Worm (Caenorhabditis elegans) whole organism, L1 larva: ENCODE results near the gene dve-1.

Experiments used
- C16A3.4 ChIP-seq: fragments of 150-350 bp; optimal IDR thresholded peaks from 2 replicates; lab custom pipeline; 2014; ENCODE audit warnings: missing biosample characterization, missing genetic modification characterization
- C34B4.2 ChIP-seq: sonication (generic microtip); optimal IDR thresholded peaks from 2 replicates; lab custom pipeline; 2017; ENCODE audit warnings: mild to moderate bottlenecking, missing genetic modification characterization, missing compliant biosample characterization
- F16B12.6 ChIP-seq: fragments of 150-350 bp; optimal IDR thresholded peaks from 2 replicates; lab custom pipeline; 2014; ENCODE audit warnings: missing biosample characterization, missing genetic modification characterization
- alr-1 ChIP-seq: fragments of 200-800 bp; sonication (Bioruptor generic); optimal IDR thresholded peaks from 2 replicates; lab custom pipeline; 2018; ENCODE audit warnings: borderline replicate concordance, mild to moderate bottlenecking, missing genetic modification characterization, missing compliant biosample characterization
- ama-1 ChIP-seq: fragments of 150-350 bp; optimal IDR thresholded peaks from 2 replicates; lab custom pipeline; 2014
- blmp-1 ChIP-seq: fragments of 150-350 bp; optimal IDR thresholded peaks from 2 replicates; lab custom pipeline; 2014; ENCODE audit warnings: missing biosample characterization, missing genetic modification characterization
- ceh-63 ChIP-seq: fragments of 200-800 bp; sonication (Bioruptor generic); optimal IDR thresholded peaks from 2 replicates; lab custom pipeline; 2018; ENCODE audit warnings: mild to moderate bottlenecking, missing genetic modification characterization, missing compliant biosample characterization
- ceh-82 ChIP-seq, 3 experiments: fragments of 150-350 bp in 1 of 3; sonication (generic microtip) in 2 of 3; optimal IDR thresholded peaks; 2 replicates each; lab custom pipeline; 2014 to 2017; ENCODE audit warnings: missing biosample characterization in 3 of 3, missing genetic modification characterization in 3 of 3
- ceh-88 ChIP-seq: fragments of 200-800 bp; sonication (Bioruptor generic); IDR thresholded peaks from 2 replicates; pipeline ENCODE4 v1.3.6; 2022; ENCODE audit warnings: missing genetic modification characterization, missing compliant biosample characterization
- ces-1 ChIP-seq: fragments of 150-350 bp; optimal IDR thresholded peaks from 2 replicates; lab custom pipeline; 2014; ENCODE audit warnings: missing biosample characterization, missing genetic modification reagents, missing genetic modification characterization
- dpl-1 ChIP-seq, 3 experiments: fragments of 150-350 bp in 2 of 3; sonication (generic microtip) in 1 of 3; optimal IDR thresholded peaks; 2 replicates each; lab custom pipeline; 2014 to 2017; ENCODE audit warnings: missing biosample characterization in 3 of 3, missing genetic modification characterization in 3 of 3, missing genetic modification reagents in 3 of 3
- dsc-1 ChIP-seq: sonication (generic microtip); optimal IDR thresholded peaks from 2 replicates; lab custom pipeline; 2016; ENCODE audit warnings: mild to moderate bottlenecking, missing genetic modification characterization, missing compliant biosample characterization
- efl-1 ChIP-seq, 4 experiments: fragments of 150-350 bp; optimal IDR thresholded peaks in 3 of 4; peaks in 1 of 4; 1 replicate in 1 of 4; 2 replicates in 3 of 4; lab custom pipeline; 2014; ENCODE audit warnings: missing biosample characterization in 2 of 4, missing genetic modification characterization in 2 of 4, missing genetic modification reagents in 2 of 4
- egl-13 ChIP-seq: sonication (generic microtip); optimal IDR thresholded peaks from 2 replicates; lab custom pipeline; 2016; ENCODE audit warnings: missing genotype, missing genetic modification reagents, missing genetic modification characterization, missing compliant biosample characterization
- egl-27 ChIP-seq, 2 experiments: fragments of 150-350 bp in 1 of 2; sonication (generic microtip); optimal IDR thresholded peaks; 3 replicates each; lab custom pipeline; 2017 to 2018; ENCODE audit warnings: missing biosample characterization in 2 of 2, missing genetic modification characterization in 2 of 2, missing genetic modification reagents in 2 of 2
- elt-2 ChIP-seq: sonication (generic microtip); optimal IDR thresholded peaks from 2 replicates; lab custom pipeline; 2016; ENCODE audit warnings: missing genetic modification characterization, mild to moderate bottlenecking, inconsistent platforms, missing compliant biosample characterization, missing genetic modification reagents
- fkh-10 ChIP-seq: sonication (generic microtip); optimal IDR thresholded peaks from 2 replicates; lab custom pipeline; 2017; ENCODE audit warnings: missing biosample characterization, missing genetic modification reagents, missing genetic modification characterization
- fkh-4 ChIP-seq: sonication (generic microtip); optimal IDR thresholded peaks from 2 replicates; lab custom pipeline; 2016; ENCODE audit warnings: missing compliant biosample characterization, missing genetic modification characterization, borderline replicate concordance
- hlh-17 ChIP-seq: fragments of 200-800 bp; sonication (Bioruptor generic); optimal IDR thresholded peaks from 2 replicates; lab custom pipeline; 2018; ENCODE audit warnings: missing genetic modification characterization, mild to moderate bottlenecking, missing compliant biosample characterization, moderate library complexity, borderline replicate concordance
- isw-1 ChIP-seq: fragments of 200-800 bp; sonication (Bioruptor generic); IDR thresholded peaks from 2 replicates; pipeline ENCODE4 v1.3.6; 2022; ENCODE audit warnings: missing genetic modification characterization, missing compliant biosample characterization
- jun-1 ChIP-seq: fragments of 150-350 bp; optimal IDR thresholded peaks from 2 replicates; lab custom pipeline; 2014; ENCODE audit warnings: missing biosample characterization, missing genetic modification reagents, missing genetic modification characterization
- lin-13 ChIP-seq: fragments of 150-350 bp; optimal IDR thresholded peaks from 2 replicates; lab custom pipeline; 2014; ENCODE audit warnings: missing biosample characterization, missing genetic modification reagents, missing genetic modification characterization
- lin-35 ChIP-seq, 2 experiments: fragments of 150-350 bp; optimal IDR thresholded peaks; 2 replicates each; lab custom pipeline; 2014; ENCODE audit warnings: missing biosample characterization in 2 of 2, missing genetic modification characterization in 2 of 2, missing genetic modification reagents in 2 of 2
- lin-39 ChIP-seq: fragments of 150-350 bp; optimal IDR thresholded peaks from 2 replicates; lab custom pipeline; 2014; ENCODE audit warnings: missing biosample characterization, missing genetic modification reagents, missing genetic modification characterization
- lir-3 ChIP-seq: sonication (generic microtip); optimal IDR thresholded peaks from 2 replicates; lab custom pipeline; 2016; ENCODE audit warnings: mild to moderate bottlenecking, missing genetic modification characterization, moderate library complexity, missing compliant biosample characterization; ENCODE audit not compliant: poor library complexity
- lsy-2 ChIP-seq, 2 experiments: fragments of 150-350 bp; optimal IDR thresholded peaks; 2 replicates each; lab custom pipeline; 2014; ENCODE audit warnings: missing biosample characterization in 2 of 2, missing genetic modification characterization in 2 of 2
- mdl-1 ChIP-seq, 2 experiments: fragments of 150-350 bp; optimal IDR thresholded peaks; 2 replicates each; lab custom pipeline; 2014 to 2017; ENCODE audit warnings: missing biosample characterization in 2 of 2, missing genetic modification characterization in 2 of 2, inconsistent platforms in 1 of 2
- nhr-11 ChIP-seq: fragments of 150-350 bp; optimal IDR thresholded peaks from 2 replicates; lab custom pipeline; 2014; ENCODE audit warnings: missing biosample characterization, missing genetic modification characterization
- nhr-19 ChIP-seq: fragments of 200-800 bp; sonication (Bioruptor generic); conservative IDR thresholded peaks from 2 replicates; pipeline ENCODE4 v1.3.6; 2022; ENCODE audit warnings: missing genetic modification characterization, missing compliant biosample characterization
- nhr-237 ChIP-seq: fragments of 150-350 bp; optimal IDR thresholded peaks from 2 replicates; lab custom pipeline; 2014; ENCODE audit warnings: missing biosample characterization, missing genetic modification characterization
- nhr-47 ChIP-seq: sonication (generic microtip); optimal IDR thresholded peaks from 2 replicates; lab custom pipeline; 2016; ENCODE audit warnings: mild to moderate bottlenecking, missing genetic modification characterization, moderate library complexity, missing compliant biosample characterization
- nhr-71 ChIP-seq: sonication (generic microtip); optimal IDR thresholded peaks from 2 replicates; lab custom pipeline; 2016; ENCODE audit warnings: mild to moderate bottlenecking, missing genetic modification characterization, moderate library complexity, missing compliant biosample characterization
- nhr-77 ChIP-seq: fragments of 150-350 bp; optimal IDR thresholded peaks from 2 replicates; lab custom pipeline; 2014; ENCODE audit warnings: missing biosample characterization, missing genetic modification characterization
- nhr-85 ChIP-seq: sonication (generic microtip); peaks from one replicate; lab custom pipeline; 2016; ENCODE audit warnings: missing genetic modification characterization, inconsistent platforms, missing compliant biosample characterization
- pqm-1 ChIP-seq: sonication (generic microtip); optimal IDR thresholded peaks from 3 replicates; lab custom pipeline; 2017; ENCODE audit warnings: missing biosample characterization, missing genetic modification characterization
- rnt-1 ChIP-seq: sonication (generic microtip); optimal IDR thresholded peaks from 2 replicates; lab custom pipeline; 2016; ENCODE audit warnings: mild to moderate bottlenecking, missing genetic modification characterization, moderate library complexity, missing compliant biosample characterization
- snpc-4 ChIP-seq: fragments of 150-350 bp; optimal IDR thresholded peaks from 2 replicates; lab custom pipeline; 2014; ENCODE audit warnings: missing biosample characterization, missing genetic modification characterization
- snu-23 ChIP-seq: sonication (generic microtip); optimal IDR thresholded peaks from 2 replicates; lab custom pipeline; 2016; ENCODE audit warnings: missing genetic modification characterization, missing compliant biosample characterization
- sup-37 ChIP-seq: fragments of 200-800 bp; sonication (Bioruptor generic); optimal IDR thresholded peaks from 2 replicates; lab custom pipeline; 2018; ENCODE audit warnings: mild to moderate bottlenecking, missing genetic modification characterization, missing compliant biosample characterization
- tlp-1 ChIP-seq: fragments of 150-350 bp; optimal IDR thresholded peaks from 2 replicates; lab custom pipeline; 2014; ENCODE audit warnings: missing biosample characterization, missing genetic modification characterization
- unc-30 ChIP-seq: sonication (generic microtip); optimal IDR thresholded peaks from 2 replicates; lab custom pipeline; 2017; ENCODE audit warnings: missing biosample characterization, missing genetic modification characterization
- vab-15 ChIP-seq: sonication (generic microtip); optimal IDR thresholded peaks from 2 replicates; lab custom pipeline; 2017; ENCODE audit warnings: missing genotype, mild to moderate bottlenecking, missing genetic modification characterization, missing compliant biosample characterization
- xbp-1 ChIP-seq: sonication (generic microtip); optimal IDR thresholded peaks from 2 replicates; lab custom pipeline; 2016; ENCODE audit warnings: missing genetic modification characterization, missing compliant biosample characterization
- zag-1 ChIP-seq: fragments of 150-350 bp; optimal IDR thresholded peaks from 2 replicates; lab custom pipeline; 2014; ENCODE audit warnings: missing biosample characterization, missing genetic modification characterization
- zip-4 ChIP-seq: fragments of 200-800 bp; sonication (Bioruptor generic); optimal IDR thresholded peaks from 2 replicates; lab custom pipeline; 2018; ENCODE audit warnings: mild to moderate bottlenecking, missing genetic modification characterization, moderate library complexity, missing compliant biosample characterization
- ztf-4 ChIP-seq: fragments of 150-350 bp; optimal IDR thresholded peaks from 2 replicates; lab custom pipeline; 2014; ENCODE audit warnings: missing biosample characterization, missing genetic modification characterization

The dve-1 gene

ce11 chrX:390469-390868 lies 43.1 kb downstream of the dve-1 start, which contains the start of gene R04A9.9:
Gene R04A9.9 (minus strand): TSS chrX:390569.
- peak; percentile 42 for TF ChIP-seq blmp-1 (tag; lab: Kevin White, UChicago)
- no peak for TF ChIP-seq ztf-4
- no peak for TF ChIP-seq nhr-77 (tag; lab: Kevin White, UChicago)
- TF ChIP-seq elt-2 (tag; lab: Kevin White, UChicago): no peak
- no peak for TF ChIP-seq isw-1 (GFP tag; lab: Robert Waterston, UW)
- peak; percentile 31 for TF ChIP-seq nhr-85 (tag; lab: Kevin White, UChicago)
- TF ChIP-seq, all 84 proteins: peak for 2

- no peak for TF ChIP-seq lin-13
- TF ChIP-seq blmp-1 (tag; lab: Kevin White, UChicago): no peak
- TF ChIP-seq egl-13 (tag; lab: Kevin White, UChicago): no peak
- no peak for TF ChIP-seq alr-1 (tag; lab: Kevin White, UChicago)
- no peak for TF ChIP-seq mdl-1 (tag; optimal IDR thresholded peaks at IDR 0.05; lab: Kevin White, UChicago)
- no peak for TF ChIP-seq ama-1 (lab: Kevin White, UChicago)
- TF ChIP-seq nhr-237 (tag; lab: Kevin White, UChicago): no peak
- no peak for TF ChIP-seq nhr-11 (tag; lab: Kevin White, UChicago)
- no peak for TF ChIP-seq nhr-47 (tag; lab: Kevin White, UChicago)
- no peak for TF ChIP-seq fkh-10 (GFP tag; lab: Kevin White, UChicago)
- no peak for TF ChIP-seq hlh-17 (GFP tag; lab: Kevin White, UChicago)
- TF ChIP-seq nhr-71 (tag; lab: Kevin White, UChicago): no peak
- TF ChIP-seq ceh-63 (GFP tag; lab: Kevin White, UChicago): no peak
- TF ChIP-seq snpc-4 (tag; lab: Kevin White, UChicago): no peak
Measured at ce11 chrX:389566-389965, 44.0 kb downstream of the dve-1 start.

- TF ChIP-seq egl-13 (tag; lab: Kevin White, UChicago) (no peak), tlp-1 (tag; lab: Kevin White, UChicago) (no peak), F16B12.6 (peak; percentile 16), efl-1 (optimal IDR thresholded peaks at IDR 0.05; lab: Kevin White, UChicago) (peak in 1 of 2 experiments; percentile 21), efl-1 (GFP tag; optimal IDR thresholded peaks at IDR 0.05 in 1 of 2; lab: Kevin White, UChicago) (peak in 1 of 2 experiments; percentile 15), ceh-82 (tag; optimal IDR thresholded peaks at IDR 0.05; lab: Kevin White, UChicago) (peak in 1 of 3 experiments; percentile 0), lin-35 (GFP tag; optimal IDR thresholded peaks at IDR 0.05; lab: Kevin White, UChicago) (peak in 1 of 2 experiments; percentile 62), C16A3.4 (tag; lab: Kevin White, UChicago) (peak; percentile 17), fkh-4 (no peak), dsc-1 (tag; lab: Kevin White, UChicago) (no peak), lsy-2 (tag; optimal IDR thresholded peaks at IDR 0.05; lab: Kevin White, UChicago) (peak in 1 of 2 experiments; percentile 48), rnt-1 (peak; percentile 22), lir-3 (tag; lab: Kevin White, UChicago) (no peak), zip-4 (no peak), dpl-1 (GFP tag; optimal IDR thresholded peaks at IDR 0.05; lab: Kevin White, UChicago) (peak in 2 of 3 experiments; percentile 25 to 43), snu-23 (GFP tag; lab: Kevin White, UChicago) (peak; percentile 25)
Measured at ce11 chrX:388728-389127, 44.9 kb downstream of the dve-1 start, which contains the start of gene ceh-93. Gene ceh-93 (minus strand): TSS chrX:388797.

- no peak for TF ChIP-seq unc-30
- TF ChIP-seq ces-1 (GFP tag; lab: Kevin White, UChicago): no peak
- TF ChIP-seq ama-1 (lab: Kevin White, UChicago): no peak
- TF ChIP-seq ceh-82 (tag; optimal IDR thresholded peaks at IDR 0.05; lab: Kevin White, UChicago): peak; percentile 21 to 65 (median 40)
- peak; percentile 7 for TF ChIP-seq nhr-77 (tag; lab: Kevin White, UChicago)
- TF ChIP-seq lin-35 (GFP tag; optimal IDR thresholded peaks at IDR 0.05; lab: Kevin White, UChicago): peak; percentile 69 to 83
- peak; percentile 44 for TF ChIP-seq sup-37 (GFP tag; lab: Kevin White, UChicago)
- no peak for TF ChIP-seq lin-39 (tag; lab: Kevin White, UChicago)
- peak; percentile 55 to 78 (median 76) for TF ChIP-seq dpl-1 (GFP tag; optimal IDR thresholded peaks at IDR 0.05; lab: Kevin White, UChicago)
- no peak for TF ChIP-seq C34B4.2
- TF ChIP-seq dsc-1 (tag; lab: Kevin White, UChicago): peak; percentile 34
- peak; percentile 76 for TF ChIP-seq nhr-47 (tag; lab: Kevin White, UChicago)
- no peak for TF ChIP-seq zag-1 (tag; lab: Kevin White, UChicago)
- no peak for TF ChIP-seq pqm-1 (tag; lab: Kevin White, UChicago)
- peak; percentile 64 for TF ChIP-seq nhr-19 (GFP tag; lab: Robert Waterston, UW)
- TF ChIP-seq vab-15 (tag; lab: Kevin White, UChicago): no peak
- TF ChIP-seq egl-27 (tag; optimal IDR thresholded peaks at IDR 0.05; lab: Kevin White, UChicago): no peak
- peak; percentile 47; the same call in 1 of the 2 replicates for TF ChIP-seq ceh-88 (GFP tag; lab: Robert Waterston, UW)
- peak; percentile 54 for TF ChIP-seq jun-1 (tag; lab: Kevin White, UChicago)
- TF ChIP-seq xbp-1: peak; percentile 69
- no peak for TF ChIP-seq lin-13
Measured at ce11 chrX:382692-383091, 50.9 kb downstream of the dve-1 start, which contains the start of gene ife-2. Gene ife-2 (minus strand): TSS chrX:382709.
